ENCODE assay signal across 4 fruit fly cellular contexts in the genomic region with DNA sequence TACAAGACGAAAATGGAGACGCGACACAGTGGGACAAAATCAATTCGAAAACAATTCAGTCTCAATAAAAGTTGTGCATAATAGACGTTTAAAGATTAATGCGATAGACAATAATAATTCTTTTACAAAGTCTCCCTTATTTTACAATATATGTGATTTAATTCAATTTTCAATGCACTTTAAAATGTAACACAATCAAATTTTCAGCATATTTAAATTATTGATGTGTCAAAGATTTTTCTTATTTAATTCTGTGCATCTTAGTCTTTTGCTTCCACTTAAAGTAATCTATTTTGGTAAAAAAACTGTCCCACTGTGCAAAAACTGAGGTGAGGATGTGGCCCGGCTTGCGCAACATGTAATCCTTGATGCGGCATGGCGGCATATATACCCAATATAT.
TF ChIP-seq lines count a peak whose summit lies in the region.

No protein-coding gene starts in this region.

- TF ChIP-seq CTCF in whole organism, embryonic (GFP tag; optimal IDR thresholded peaks at IDR 0.05; lab: Kevin White, UChicago): no peak

TF ChIP-seq in whole organism, embryonic, 481 proteins besides CTCF, POLR2A, EP300 and RAD21 (continues in another document):
- no peak for TF ChIP-seq CG32772 (GFP tag; IDR thresholded peaks at IDR 0.05; lab: Robert Waterston, UW)
- peak in 1 of 3 experiments; percentile 22 for TF ChIP-seq lola (GFP tag; optimal IDR thresholded peaks at IDR 0.05; lab: Kevin White, UChicago)
- no peak for TF ChIP-seq CG7745 (tag; optimal IDR thresholded peaks at IDR 0.05; lab: Kevin White, UChicago)
- no peak for TF ChIP-seq CG6689 (GFP tag; IDR thresholded peaks at IDR 0.05; lab: Robert Waterston, UW)
- TF ChIP-seq CG4707 (GFP tag; optimal IDR thresholded peaks at IDR 0.05; lab: Kevin White, UChicago): no peak
- no peak for TF ChIP-seq bbx (GFP tag; IDR thresholded peaks at IDR 0.05; lab: Robert Waterston, UW; ENCODE audit: partially characterized antibody)
- TF ChIP-seq Gug (GFP tag; IDR thresholded peaks at IDR 0.05; lab: Robert Waterston, UW): no peak
- peak; percentile 14 for TF ChIP-seq CG18262 (tag; optimal IDR thresholded peaks at IDR 0.05; lab: Kevin White, UChicago)
- TF ChIP-seq Jarid2 (GFP tag; optimal IDR thresholded peaks at IDR 0.05; lab: Kevin White, UChicago): no peak
- no peak for TF ChIP-seq CG6272 (GFP tag; IDR thresholded peaks at IDR 0.05; lab: Robert Waterston, UW)
- TF ChIP-seq H15 (GFP tag; IDR thresholded peaks at IDR 0.05; lab: Robert Waterston, UW): no peak
- TF ChIP-seq CG33557 (GFP tag; optimal IDR thresholded peaks at IDR 0.05; lab: Kevin White, UChicago): no peak
- TF ChIP-seq CG11085 (GFP tag; IDR thresholded peaks at IDR 0.05; lab: Robert Waterston, UW): no peak
- no peak for TF ChIP-seq tgo (GFP tag; IDR thresholded peaks at IDR 0.05; lab: Robert Waterston, UW)
- no peak for TF ChIP-seq nerfin-1 (tag; optimal IDR thresholded peaks at IDR 0.05; lab: Kevin White, UChicago)
- no peak for TF ChIP-seq pb (GFP tag; optimal IDR thresholded peaks at IDR 0.05; lab: Kevin White, UChicago)
- TF ChIP-seq H2.0 (GFP tag; IDR thresholded peaks at IDR 0.05; lab: Robert Waterston, UW): no peak
- no peak for TF ChIP-seq CG10565 (GFP tag; optimal IDR thresholded peaks at IDR 0.05; lab: Kevin White, UChicago)
- no peak for TF ChIP-seq zf30C (GFP tag; optimal IDR thresholded peaks at IDR 0.05; lab: Kevin White, UChicago)
- TF ChIP-seq CG17361 (GFP tag; IDR thresholded peaks at IDR 0.05; lab: Robert Waterston, UW): no peak
- TF ChIP-seq Dp (GFP tag; optimal IDR thresholded peaks at IDR 0.05; lab: Kevin White, UChicago): no peak
- TF ChIP-seq pum (GFP tag; optimal IDR thresholded peaks at IDR 0.05; lab: Kevin White, UChicago): no peak
- TF ChIP-seq dmrt11E (tag; optimal IDR thresholded peaks at IDR 0.05; lab: Kevin White, UChicago): peak; percentile 39

TF ChIP-seq in whole organism, prepupa, 60 proteins besides CTCF, POLR2A, EP300 and RAD21 (continues in another document):
- TF ChIP-seq CG8319 (GFP tag; optimal IDR thresholded peaks at IDR 0.05; lab: Kevin White, UChicago): peak; percentile 17
- peak; percentile 22 for TF ChIP-seq cyc (GFP tag; optimal IDR thresholded peaks at IDR 0.05; lab: Kevin White, UChicago)
- no peak for TF ChIP-seq CG11294 (GFP tag; IDR thresholded peaks at IDR 0.05; lab: Robert Waterston, UW)
- TF ChIP-seq Eip78C (GFP tag; lab: Kevin White, UChicago): peak; percentile 93
- peak; percentile 61 for TF ChIP-seq CG10669 (GFP tag; optimal IDR thresholded peaks at IDR 0.05; lab: Kevin White, UChicago)
- TF ChIP-seq Ets21C (GFP tag; optimal IDR thresholded peaks at IDR 0.05; lab: Kevin White, UChicago): peak; percentile 64
- TF ChIP-seq net (GFP tag; optimal IDR thresholded peaks at IDR 0.05; lab: Kevin White, UChicago): peak; percentile 65
- peak in 1 of 2 experiments; percentile 63 for TF ChIP-seq salr (GFP tag; optimal IDR thresholded peaks at IDR 0.05; lab: Kevin White, UChicago)
- peak; percentile 71 for TF ChIP-seq CG10631 (GFP tag; optimal IDR thresholded peaks at IDR 0.05; lab: Kevin White, UChicago)
- TF ChIP-seq topi (GFP tag; optimal IDR thresholded peaks at IDR 0.05; lab: Kevin White, UChicago): peak; percentile 35
- peak; percentile 84 for TF ChIP-seq svp (GFP tag; lab: Kevin White, UChicago)
- 0 out of 3 replicates have a peak, but pooled peaks have one; percentile 20 for TF ChIP-seq eg (GFP tag; IDR thresholded peaks at IDR 0.05; lab: Robert Waterston, UW)
- TF ChIP-seq fkh (GFP tag; optimal IDR thresholded peaks at IDR 0.05; lab: Kevin White, UChicago): no peak
- TF ChIP-seq Eip75B (GFP tag; optimal IDR thresholded peaks at IDR 0.05; lab: Kevin White, UChicago): peak; percentile 69
- TF ChIP-seq CG6163 (GFP tag; IDR thresholded peaks at IDR 0.05; lab: Robert Waterston, UW): 0 out of 3 replicates have a peak, but pooled peaks have one; percentile 43
- peak; percentile 64 for TF ChIP-seq CG8632 (GFP tag; optimal IDR thresholded peaks at IDR 0.05; lab: Kevin White, UChicago)
- TF ChIP-seq Blimp-1 (GFP tag; optimal IDR thresholded peaks at IDR 0.05; lab: Kevin White, UChicago): no peak
- peak; percentile 77 for TF ChIP-seq Met (GFP tag; optimal IDR thresholded peaks at IDR 0.05; lab: Kevin White, UChicago)
- peak; percentile 11 for TF ChIP-seq CG11902 (GFP tag; optimal IDR thresholded peaks at IDR 0.05; lab: Kevin White, UChicago)
- TF ChIP-seq dsx (GFP tag; optimal IDR thresholded peaks at IDR 0.05; lab: Kevin White, UChicago; ENCODE audit: poor library complexity, severe bottlenecking): peak; percentile 53
- TF ChIP-seq fd59A (GFP tag; optimal IDR thresholded peaks at IDR 0.05; lab: Kevin White, UChicago): peak; percentile 54
- TF ChIP-seq OdsH (GFP tag; optimal IDR thresholded peaks at IDR 0.05; lab: Kevin White, UChicago): peak; percentile 70

TF ChIP-seq in whole organism, pupa, 21 proteins besides CTCF, POLR2A, EP300 and RAD21:
- TF ChIP-seq D1 (tag; optimal IDR thresholded peaks at IDR 0.05; lab: Kevin White, UChicago): no peak
- TF ChIP-seq CG13204 (GFP tag; optimal IDR thresholded peaks at IDR 0.05; lab: Kevin White, UChicago): no peak
- no peak for TF ChIP-seq CG10348 (GFP tag; IDR thresholded peaks at IDR 0.05; lab: Robert Waterston, UW)
- TF ChIP-seq fd96Ca (GFP tag; IDR thresholded peaks at IDR 0.05; lab: Robert Waterston, UW): no peak
- TF ChIP-seq CG17806 (tag; optimal IDR thresholded peaks at IDR 0.05; lab: Kevin White, UChicago): peak; percentile 64
- TF ChIP-seq CG4496 (GFP tag; IDR thresholded peaks at IDR 0.05; lab: Robert Waterston, UW): 0 out of 3 replicates have a peak, but pooled peaks have one; percentile 41
- TF ChIP-seq CG8159 (tag; optimal IDR thresholded peaks at IDR 0.05; lab: Kevin White, UChicago): peak; percentile 74
- TF ChIP-seq rn (GFP tag; IDR thresholded peaks at IDR 0.05; lab: Robert Waterston, UW): no peak
- no peak for TF ChIP-seq gl (tag; optimal IDR thresholded peaks at IDR 0.05; lab: Kevin White, UChicago)
- TF ChIP-seq CG14655 (GFP tag; optimal IDR thresholded peaks at IDR 0.05; lab: Kevin White, UChicago): peak; percentile 59
- TF ChIP-seq EcR (GFP tag; optimal IDR thresholded peaks at IDR 0.05; lab: Kevin White, UChicago): no peak
- peak; percentile 36 for TF ChIP-seq CG8301 (tag; optimal IDR thresholded peaks at IDR 0.05; lab: Kevin White, UChicago)
- peak; percentile 49 for TF ChIP-seq Snoo (tag; optimal IDR thresholded peaks at IDR 0.05; lab: Kevin White, UChicago)
- peak; percentile 68 for TF ChIP-seq CG15710 (tag; optimal IDR thresholded peaks at IDR 0.05; lab: Kevin White, UChicago)
- TF ChIP-seq Pif1B (GFP tag; optimal IDR thresholded peaks at IDR 0.05; lab: Kevin White, UChicago): peak; percentile 47
- TF ChIP-seq CG34367 (tag; optimal IDR thresholded peaks at IDR 0.05; lab: Kevin White, UChicago): peak; percentile 63
- no peak for TF ChIP-seq Ets98B (GFP tag; IDR thresholded peaks at IDR 0.05; lab: Robert Waterston, UW)
- TF ChIP-seq CG9948 (tag; optimal IDR thresholded peaks at IDR 0.05; lab: Kevin White, UChicago): peak; percentile 78
- TF ChIP-seq CG12605 (GFP tag; IDR thresholded peaks at IDR 0.05; lab: Robert Waterston, UW): peak; percentile 37; the same call in 1 of the 2 replicates
- no peak for TF ChIP-seq CG32121 (GFP tag; IDR thresholded peaks at IDR 0.05; lab: Robert Waterston, UW)
- peak; percentile 72 for TF ChIP-seq Pif1A (GFP tag; optimal IDR thresholded peaks at IDR 0.05; lab: Kevin White, UChicago)

TF ChIP-seq in whole organism, wandering third instar larva, 38 proteins besides CTCF, POLR2A, EP300 and RAD21 (continues in another document):
- TF ChIP-seq tai (GFP tag; optimal IDR thresholded peaks at IDR 0.05; lab: Kevin White, UChicago): no peak
- TF ChIP-seq fru (GFP tag; optimal IDR thresholded peaks at IDR 0.05; lab: Kevin White, UChicago): peak; percentile 74
- no peak for TF ChIP-seq Dif (GFP tag; optimal IDR thresholded peaks at IDR 0.05; lab: Kevin White, UChicago; ENCODE audit: partially characterized antibody)
- TF ChIP-seq HLH106 (tag; optimal IDR thresholded peaks at IDR 0.05; lab: Kevin White, UChicago): peak; percentile 55
- no peak for TF ChIP-seq Abd-B (GFP tag; optimal IDR thresholded peaks at IDR 0.05; lab: Kevin White, UChicago)
- peak; percentile 60 for TF ChIP-seq h (GFP tag; optimal IDR thresholded peaks at IDR 0.05; lab: Kevin White, UChicago)
- TF ChIP-seq lola (GFP tag; optimal IDR thresholded peaks at IDR 0.05; lab: Kevin White, UChicago): no peak
- TF ChIP-seq br (GFP tag; optimal IDR thresholded peaks at IDR 0.05; lab: Kevin White, UChicago): peak; percentile 51
- TF ChIP-seq sv (GFP tag; optimal IDR thresholded peaks at IDR 0.05; lab: Kevin White, UChicago): no peak
- no peak for TF ChIP-seq Myc (optimal IDR thresholded peaks at IDR 0.05; lab: Kevin White, UChicago)
- TF ChIP-seq CG32264 (GFP tag; optimal IDR thresholded peaks at IDR 0.05; lab: Kevin White, UChicago): no peak
- no peak for TF ChIP-seq pan (optimal IDR thresholded peaks at IDR 0.05; lab: Kevin White, UChicago)
- TF ChIP-seq dl (GFP tag; optimal IDR thresholded peaks at IDR 0.05; lab: Kevin White, UChicago; ENCODE audit: insufficient read depth in 1 of 2, partially characterized antibody in 2 of 2): no peak
- no peak for TF ChIP-seq Hr78 (GFP tag; optimal IDR thresholded peaks at IDR 0.05; lab: Kevin White, UChicago)
- TF ChIP-seq brk (GFP tag; optimal IDR thresholded peaks at IDR 0.05; lab: Kevin White, UChicago): peak; percentile 52
- peak in 1 of 2 experiments; percentile 60 for TF ChIP-seq foxo (GFP tag; optimal IDR thresholded peaks at IDR 0.05; lab: Kevin White, UChicago)
- no peak for TF ChIP-seq sage (GFP tag; optimal IDR thresholded peaks at IDR 0.05; lab: Kevin White, UChicago)
- TF ChIP-seq Sp1 (GFP tag; optimal IDR thresholded peaks at IDR 0.05; lab: Kevin White, UChicago): peak; percentile 67
- no peak for TF ChIP-seq Vsx2 (GFP tag; optimal IDR thresholded peaks at IDR 0.05; lab: Kevin White, UChicago; ENCODE audit: partially characterized antibody)
- TF ChIP-seq jim (GFP tag; optimal IDR thresholded peaks at IDR 0.05; lab: Kevin White, UChicago): no peak
- TF ChIP-seq dsf (GFP tag; optimal IDR thresholded peaks at IDR 0.05; lab: Kevin White, UChicago; ENCODE audit: borderline replicate concordance): no peak
- peak; percentile 20 for TF ChIP-seq woc (GFP tag; optimal IDR thresholded peaks at IDR 0.05; lab: Kevin White, UChicago)
- no peak for TF ChIP-seq Mio (GFP tag; optimal IDR thresholded peaks at IDR 0.05; lab: Kevin White, UChicago)
- TF ChIP-seq CG9705 (GFP tag; optimal IDR thresholded peaks at IDR 0.05; lab: Kevin White, UChicago): no peak
- peak; percentile 8 for TF ChIP-seq dmrt93B (GFP tag; optimal IDR thresholded peaks at IDR 0.05; lab: Kevin White, UChicago)
- TF ChIP-seq Hnf4 (GFP tag; optimal IDR thresholded peaks at IDR 0.05; lab: Kevin White, UChicago): peak; percentile 48
- TF ChIP-seq Hr83 (GFP tag; optimal IDR thresholded peaks at IDR 0.05; lab: Kevin White, UChicago; ENCODE audit: poor library complexity, severe bottlenecking): no peak
- TF ChIP-seq rgr (GFP tag; optimal IDR thresholded peaks at IDR 0.05; lab: Kevin White, UChicago): peak; percentile 68
- TF ChIP-seq Dfd (GFP tag; optimal IDR thresholded peaks at IDR 0.05; lab: Kevin White, UChicago): no peak

Comparison
In these comparisons a context has a peak if more than half of its experiments do, and no peak if none do; other contexts are left out.
1. Of the 7 proteins assayed by ChIP-seq in both whole organism, embryonic and whole organism, prepupa: peak only in whole organism, embryonic: none; only in whole organism, prepupa: CG16779, Hr39 and Lpt; in both: Sox102F; in neither: 3.